Fruit fly (Drosophila melanogaster) whole organism, embryonic: ENCODE results near the gene HisCl1.
A peak's percentile ranks its signal among the peaks of the same experiment; 100 is the strongest.

ENCODE experiments used
- Abd-B ChIP-seq: fragments of 200-800 bp; sonication (Bioruptor generic); optimal IDR thresholded peaks from 2 replicates; lab custom pipeline; 2018; ENCODE audit warnings: missing biosample characterization, mild to moderate bottlenecking, missing genetic modification characterization, moderate library complexity
- Adf1 ChIP-seq: fragments of 200-800 bp; sonication (Bioruptor generic); IDR thresholded peaks from 2 replicates; pipeline ENCODE4 v1.3.6; 2022; ENCODE audit warnings: missing biosample characterization, missing genetic modification characterization
- BEAF-32 ChIP-seq: fragments of 200-800 bp; sonication (Bioruptor generic); optimal IDR thresholded peaks from 3 replicates; lab custom pipeline; 2017; ENCODE audit warnings: missing biosample characterization, missing genetic modification characterization, mild to moderate bottlenecking, moderate library complexity, missing genetic modification reagents
- C15 ChIP-seq: fragments of 200-800 bp; sonication (Bioruptor generic); IDR thresholded peaks from 3 replicates; pipeline ENCODE4 v1.3.6; 2022; ENCODE audit warnings: missing biosample characterization, missing genetic modification characterization
- CG10431 ChIP-seq: fragments of 200-800 bp; sonication (Bioruptor generic); optimal IDR thresholded peaks from 3 replicates; lab custom pipeline; 2018; ENCODE audit warnings: missing biosample characterization, mild to moderate bottlenecking, missing genetic modification characterization
- CG11398 ChIP-seq: fragments of 200-800 bp; sonication (Bioruptor generic); optimal IDR thresholded peaks from 2 replicates; lab custom pipeline; 2016; ENCODE audit warnings: missing biosample characterization, missing genetic modification characterization
- CG1233 ChIP-seq: fragments of 200-800 bp; sonication (Bioruptor generic); optimal IDR thresholded peaks from 4 replicates; lab custom pipeline; 2018; ENCODE audit warnings: missing biosample characterization, mild to moderate bottlenecking, missing genetic modification characterization
- CG13775 ChIP-seq: fragments of 200-800 bp; sonication (Bioruptor generic); optimal IDR thresholded peaks from 3 replicates; lab custom pipeline; 2017; ENCODE audit warnings: missing biosample characterization, mild to moderate bottlenecking, missing genetic modification characterization
- CG14667 ChIP-seq: fragments of 200-800 bp; sonication (Bioruptor generic); IDR thresholded peaks from 2 replicates; pipeline ENCODE4 v1.3.6; 2022; ENCODE audit warnings: missing biosample characterization, missing genetic modification characterization
- CG1647 ChIP-seq: fragments of 200-800 bp; sonication (Bioruptor generic); optimal IDR thresholded peaks from 3 replicates; lab custom pipeline; 2016; ENCODE audit warnings: missing biosample characterization, missing genetic modification characterization
- CG16779 ChIP-seq: fragments of 200-800 bp; sonication (Bioruptor generic); IDR thresholded peaks from 2 replicates; pipeline ENCODE4 v1.3.6; 2022; ENCODE audit warnings: missing biosample characterization, missing genetic modification characterization
- CG17361 ChIP-seq: fragments of 200-800 bp; sonication (Bioruptor generic); IDR thresholded peaks from 3 replicates; pipeline ENCODE4 v1.3.6; 2022; ENCODE audit warnings: missing biosample characterization, missing genetic modification characterization
- CG1832 ChIP-seq: fragments of 200-800 bp; sonication (Bioruptor generic); optimal IDR thresholded peaks from 2 replicates; lab custom pipeline; 2017; ENCODE audit warnings: missing biosample characterization, mild to moderate bottlenecking, missing genetic modification characterization, inconsistent platforms
- CG18619 ChIP-seq: fragments of 200-800 bp; sonication (Bioruptor generic); optimal IDR thresholded peaks from 3 replicates; lab custom pipeline; 2017; ENCODE audit warnings: missing biosample characterization, mild to moderate bottlenecking, missing genetic modification characterization
- CG3995 ChIP-seq: fragments of 200-800 bp; sonication (Bioruptor generic); optimal IDR thresholded peaks from 3 replicates; lab custom pipeline; 2016; ENCODE audit warnings: missing biosample characterization, missing genetic modification characterization
- CG4282 ChIP-seq: fragments of 200-800 bp; sonication (Bioruptor generic); optimal IDR thresholded peaks from 2 replicates; lab custom pipeline; 2016; ENCODE audit warnings: missing biosample characterization, missing genetic modification characterization
- CG4404 ChIP-seq: fragments of 200-800 bp; sonication (Bioruptor generic); IDR thresholded peaks from 2 replicates; pipeline ENCODE4 v1.3.6; 2022; ENCODE audit warnings: missing biosample characterization, missing genetic modification characterization
- CG4707 ChIP-seq: fragments of 200-800 bp; sonication (Bioruptor generic); optimal IDR thresholded peaks from 2 replicates; lab custom pipeline; 2018; ENCODE audit warnings: missing biosample characterization, mild to moderate bottlenecking, missing genetic modification characterization, moderate library complexity
- CG7963 ChIP-seq: fragments of 200-800 bp; sonication (Bioruptor generic); IDR thresholded peaks from 3 replicates; pipeline ENCODE4 v1.3.6; 2022; ENCODE audit warnings: missing biosample characterization, missing genetic modification characterization; ENCODE audit not compliant: partially characterized antibody
- CG8089 ChIP-seq: fragments of 200-800 bp; sonication (Bioruptor generic); optimal IDR thresholded peaks from 3 replicates; lab custom pipeline; 2016; ENCODE audit warnings: missing biosample characterization, missing genetic modification characterization
- CG8359 ChIP-seq: fragments of 200-800 bp; sonication (Bioruptor generic); optimal IDR thresholded peaks from 2 replicates; lab custom pipeline; 2017; ENCODE audit warnings: missing biosample characterization, mild to moderate bottlenecking, missing genetic modification characterization, borderline replicate concordance
- CG8924 ChIP-seq: fragments of 200-800 bp; optimal IDR thresholded peaks from 3 replicates; lab custom pipeline; 2019; ENCODE audit warnings: missing biosample characterization, mild to moderate bottlenecking, missing genetic modification characterization, moderate library complexity
- CG9876 ChIP-seq: fragments of 200-800 bp; sonication (Bioruptor generic); optimal IDR thresholded peaks from 2 replicates; lab custom pipeline; 2016; ENCODE audit warnings: missing biosample characterization, missing genetic modification characterization
- CHES-1-like ChIP-seq: fragments of 200-800 bp; sonication (Bioruptor generic); optimal IDR thresholded peaks from 2 replicates; lab custom pipeline; 2016; ENCODE audit warnings: missing biosample characterization, missing genetic modification characterization
- Elba2 ChIP-seq: fragments of 200-800 bp; sonication (Bioruptor generic); optimal IDR thresholded peaks from 3 replicates; lab custom pipeline; 2016; ENCODE audit warnings: missing biosample characterization, missing genetic modification characterization
- Hsf ChIP-seq: fragments of 200-800 bp; sonication (Bioruptor generic); optimal IDR thresholded peaks from 3 replicates; lab custom pipeline; 2016; ENCODE audit warnings: missing biosample characterization, missing genetic modification characterization
- Mes4 ChIP-seq: fragments of 200-800 bp; sonication (Bioruptor generic); optimal IDR thresholded peaks from 2 replicates; lab custom pipeline; 2016; ENCODE audit warnings: missing biosample characterization, missing genetic modification characterization
- Ravus ChIP-seq: fragments of 200-800 bp; sonication (Bioruptor generic); IDR thresholded peaks from 2 replicates; pipeline ENCODE4 v1.3.6; 2022; ENCODE audit warnings: missing biosample characterization, missing genetic modification characterization
- Sry-δ ChIP-seq: fragments of 200-800 bp; sonication (Bioruptor generic); optimal IDR thresholded peaks from 2 replicates; lab custom pipeline; 2016; ENCODE audit warnings: missing biosample characterization, missing genetic modification characterization
- Usf ChIP-seq: fragments of 200-800 bp; sonication (Bioruptor generic); optimal IDR thresholded peaks from 2 replicates; lab custom pipeline; 2017; ENCODE audit warnings: missing genotype, missing biosample characterization, missing genetic modification characterization
- Vsx1 ChIP-seq: fragments of 200-800 bp; sonication (Bioruptor generic); optimal IDR thresholded peaks from 2 replicates; lab custom pipeline; 2017; ENCODE audit warnings: missing biosample characterization, mild to moderate bottlenecking, missing genetic modification characterization, missing genetic modification reagents
- bcd ChIP-seq: fragments of 200-800 bp; sonication (Bioruptor generic); optimal IDR thresholded peaks from 2 replicates; lab custom pipeline; 2017; ENCODE audit warnings: missing biosample characterization, mild to moderate bottlenecking, missing genetic modification characterization
- corto ChIP-seq: fragments of 200-800 bp; sonication (Bioruptor generic); optimal IDR thresholded peaks from 2 replicates; lab custom pipeline; 2016; ENCODE audit warnings: missing biosample characterization, mild to moderate bottlenecking, missing genetic modification characterization, moderate library complexity
- dm ChIP-seq: fragments of 200-800 bp; sonication (Bioruptor generic); optimal IDR thresholded peaks from 3 replicates; lab custom pipeline; 2016; ENCODE audit warnings: missing biosample characterization, missing genetic modification characterization
- dpn ChIP-seq, 2 experiments: fragments of 200-800 bp; sonication (Bioruptor generic); optimal IDR thresholded peaks; 3 replicates each; lab custom pipeline; 2016; ENCODE audit warnings: missing biosample characterization in 2 of 2, missing genetic modification characterization in 2 of 2
- gcm ChIP-seq: fragments of 200-800 bp; sonication (Bioruptor generic); optimal IDR thresholded peaks from 2 replicates; lab custom pipeline; 2019; ENCODE audit warnings: missing biosample characterization, mild to moderate bottlenecking, missing genetic modification characterization, moderate library complexity
- lilli ChIP-seq: fragments of 200-800 bp; sonication (Bioruptor generic); optimal IDR thresholded peaks from 3 replicates; lab custom pipeline; 2016; ENCODE audit warnings: missing biosample characterization, missing genetic modification characterization
- mld ChIP-seq: fragments of 200-800 bp; sonication (Bioruptor generic); IDR thresholded peaks from 3 replicates; pipeline ENCODE4 v1.3.6; 2022; ENCODE audit warnings: missing biosample characterization, missing genetic modification characterization; ENCODE audit not compliant: partially characterized antibody
- pfk ChIP-seq: fragments of 200-800 bp; sonication (Bioruptor generic); optimal IDR thresholded peaks from 2 replicates; lab custom pipeline; 2018; ENCODE audit warnings: missing biosample characterization, mild to moderate bottlenecking, missing genetic modification characterization, moderate library complexity
- pnt ChIP-seq: fragments of 200-800 bp; sonication (Bioruptor generic); optimal IDR thresholded peaks from 3 replicates; lab custom pipeline; 2016; ENCODE audit warnings: missing biosample characterization, missing genetic modification characterization
- ranshi ChIP-seq: fragments of 200-800 bp; sonication (Bioruptor generic); IDR thresholded peaks from 2 replicates; pipeline ENCODE4 v1.3.6; 2022; ENCODE audit warnings: missing biosample characterization, missing genetic modification characterization
- rib ChIP-seq: fragments of 200-800 bp; sonication (Bioruptor generic); IDR thresholded peaks from 2 replicates; pipeline ENCODE4 v1.3.6; 2022; ENCODE audit warnings: missing biosample characterization, missing genetic modification characterization
- run ChIP-seq: fragments of 200-800 bp; sonication (Bioruptor generic); optimal IDR thresholded peaks from 3 replicates; lab custom pipeline; 2018; ENCODE audit warnings: missing biosample characterization, mild to moderate bottlenecking, missing genetic modification characterization
- sd ChIP-seq: fragments of 200-800 bp; sonication (Bioruptor generic); optimal IDR thresholded peaks from 3 replicates; lab custom pipeline; 2018; ENCODE audit warnings: missing biosample characterization, mild to moderate bottlenecking, missing genetic modification characterization, moderate library complexity
- sens-2 ChIP-seq: fragments of 200-800 bp; sonication (Bioruptor generic); IDR thresholded peaks from 2 replicates; pipeline ENCODE4 v1.3.6; 2022; ENCODE audit warnings: missing biosample characterization, missing genetic modification characterization
- seq ChIP-seq: fragments of 200-800 bp; sonication (Bioruptor generic); IDR thresholded peaks from 2 replicates; pipeline ENCODE4 v1.3.6; 2022; ENCODE audit warnings: missing biosample characterization, missing genetic modification characterization
- sqz ChIP-seq: fragments of 200-800 bp; sonication (Bioruptor generic); optimal IDR thresholded peaks from 3 replicates; lab custom pipeline; 2018; ENCODE audit warnings: missing biosample characterization, mild to moderate bottlenecking, missing genetic modification characterization
- sug ChIP-seq: fragments of 200-800 bp; optimal IDR thresholded peaks from 2 replicates; lab custom pipeline; 2019; ENCODE audit warnings: missing biosample characterization, mild to moderate bottlenecking, missing genetic modification characterization, moderate library complexity
- trh ChIP-seq: fragments of 200-800 bp; sonication (Bioruptor generic); optimal IDR thresholded peaks from 2 replicates; lab custom pipeline; 2016; ENCODE audit warnings: missing biosample characterization, missing genetic modification characterization
- unc-4 ChIP-seq: fragments of 200-800 bp; sonication (Bioruptor generic); IDR thresholded peaks from 2 replicates; pipeline ENCODE4 v1.3.6; 2022; ENCODE audit warnings: missing biosample characterization, missing genetic modification characterization; ENCODE audit not compliant: partially characterized antibody
- wek ChIP-seq: fragments of 200-800 bp; sonication (Bioruptor generic); optimal IDR thresholded peaks from 3 replicates; lab custom pipeline; 2018; ENCODE audit warnings: missing biosample characterization, mild to moderate bottlenecking, missing genetic modification characterization, moderate library complexity
- yki ChIP-seq: fragments of >200 bp; optimal IDR thresholded peaks from 3 replicates; lab custom pipeline; 2018

HisCl1 gene

dm6 chr3R:11773999-11774397, 13.0 kb upstream of the HisCl1 start:
- TF ChIP-seq dm (GFP tag; lab: Kevin White, UChicago): no peak
- no peak for TF ChIP-seq wek (GFP tag; lab: Kevin White, UChicago)
- no peak for TF ChIP-seq CG11398 (GFP tag; lab: Kevin White, UChicago)
- no peak for TF ChIP-seq CG8089 (GFP tag; lab: Kevin White, UChicago)
- TF ChIP-seq CG13775 (GFP tag; lab: Kevin White, UChicago): peak; percentile 56
- peak; percentile 88 for TF ChIP-seq CG8924 (tag; lab: Kevin White, UChicago)
- no peak for TF ChIP-seq CG4282
- TF ChIP-seq bcd (GFP tag; lab: Kevin White, UChicago): peak; percentile 63
- no peak for TF ChIP-seq pnt
- peak; percentile 6 to 58 for TF ChIP-seq dpn (GFP tag; optimal IDR thresholded peaks at IDR 0.05; lab: Kevin White, UChicago)
- peak; percentile 61 for TF ChIP-seq run (tag; lab: Kevin White, UChicago)
- TF ChIP-seq lilli: peak; percentile 44
- no peak for TF ChIP-seq CG9876 (GFP tag; lab: Kevin White, UChicago)
- TF ChIP-seq sqz (GFP tag; lab: Kevin White, UChicago): peak; percentile 60
- peak; percentile 43 for TF ChIP-seq CG10431 (GFP tag; lab: Kevin White, UChicago)
- TF ChIP-seq CG8359 (GFP tag; lab: Kevin White, UChicago): peak; percentile 32
- peak; percentile 54 for TF ChIP-seq Abd-B
- no peak for TF ChIP-seq Sry-δ (GFP tag; lab: Kevin White, UChicago)
- TF ChIP-seq BEAF-32 (GFP tag; lab: Kevin White, UChicago): no peak
- TF ChIP-seq yki (lab: Kevin White, UChicago): no peak
- no peak for TF ChIP-seq C15 (GFP tag; lab: Robert Waterston, UW)
- no peak for TF ChIP-seq CG7963 (GFP tag; lab: Robert Waterston, UW)
- no peak for TF ChIP-seq CG16779 (GFP tag; lab: Robert Waterston, UW)
- TF ChIP-seq CG3995: no peak
- peak; percentile 4 for TF ChIP-seq sd (tag; lab: Kevin White, UChicago)
- no peak for TF ChIP-seq unc-4 (GFP tag; lab: Robert Waterston, UW)
- no peak for TF ChIP-seq CG14667 (GFP tag; lab: Robert Waterston, UW)
- TF ChIP-seq Elba2 (GFP tag; lab: Kevin White, UChicago): no peak
- TF ChIP-seq sens-2 (GFP tag; lab: Robert Waterston, UW): 0 out of 2 replicates have a peak, but pooled peaks have one; percentile 9
- TF ChIP-seq Ravus (GFP tag; lab: Robert Waterston, UW): no peak
- no peak for TF ChIP-seq pfk (GFP tag; lab: Kevin White, UChicago)
- TF ChIP-seq Hsf (GFP tag; lab: Kevin White, UChicago): peak; percentile 54
- TF ChIP-seq corto (GFP tag; lab: Kevin White, UChicago): no peak
- no peak for TF ChIP-seq CG1832 (GFP tag; lab: Kevin White, UChicago)
- TF ChIP-seq seq (GFP tag; lab: Robert Waterston, UW): no peak
- peak; percentile 11 for TF ChIP-seq Vsx1
- 0 out of 2 replicates have a peak, but pooled peaks have one; percentile 13 for TF ChIP-seq ranshi (GFP tag; lab: Robert Waterston, UW)
- TF ChIP-seq gcm: peak; percentile 65
- TF ChIP-seq CG4707: no peak
- TF ChIP-seq Usf (GFP tag; lab: Kevin White, UChicago): no peak
- no peak for TF ChIP-seq Adf1 (GFP tag; lab: Robert Waterston, UW)
- TF ChIP-seq CG17361: peak; percentile 84
- no peak for TF ChIP-seq mld (GFP tag; lab: Robert Waterston, UW)
- TF ChIP-seq Mes4 (GFP tag; lab: Kevin White, UChicago): no peak
- peak; percentile 39; the same call in 1 of the 2 replicates for TF ChIP-seq CG4404
- TF ChIP-seq CHES-1-like (GFP tag; lab: Kevin White, UChicago): no peak
- TF ChIP-seq CG1647: no peak
- no peak for TF ChIP-seq trh
- peak; percentile 73 for TF ChIP-seq sug (tag; lab: Kevin White, UChicago)
- peak; percentile 70 for TF ChIP-seq CG18619 (GFP tag; lab: Kevin White, UChicago)
- peak; percentile 72 for TF ChIP-seq CG1233
- no peak for TF ChIP-seq rib (GFP tag; lab: Robert Waterston, UW)
